Fruit fly (Drosophila melanogaster) Kc167 (cell line): Measurements from ENCODE around the gene CG4456.

ENCODE experiments used
- h ChIP-seq: fragments of >200 bp; optimal IDR thresholded peaks from 3 replicates; lab custom pipeline; 2018; ENCODE audit warnings: missing external identifiers
- insv ChIP-seq: fragments of >200 bp; optimal IDR thresholded peaks from 3 replicates; lab custom pipeline; 2018; ENCODE audit warnings: missing external identifiers
- psq ChIP-seq: fragments of >200 bp; optimal IDR thresholded peaks from 2 replicates; lab custom pipeline; 2017; ENCODE audit warnings: missing external identifiers
- ttk ChIP-seq: sonication (Bioruptor generic); optimal IDR thresholded peaks from 2 replicates; lab custom pipeline; 2017; ENCODE audit warnings: missing external identifiers

DNA sequence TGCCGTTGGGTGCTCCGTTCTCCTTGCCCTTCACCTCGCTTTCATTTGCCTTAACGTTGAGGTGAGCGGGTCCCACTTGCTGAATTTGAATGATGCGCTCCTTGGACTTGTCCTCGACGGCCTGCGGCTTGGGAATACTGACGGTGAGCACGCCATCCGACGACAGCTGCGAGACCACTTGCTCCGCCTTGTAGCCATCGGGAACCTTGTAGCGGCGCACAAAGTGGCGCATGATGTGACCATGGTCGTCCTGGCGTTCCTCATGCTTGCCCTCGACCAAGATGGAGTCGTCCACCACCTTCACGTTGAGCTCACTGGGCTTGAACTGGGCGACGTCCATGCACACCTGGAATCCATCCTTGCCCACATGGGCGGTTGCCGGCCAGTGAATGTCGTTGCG lies 4.1 kb downstream of the CG4456 start:
- TF ChIP-seq psq (lab: Kevin White, UChicago) (no peak), ttk (lab: Kevin White, UChicago) (no peak), insv (lab: Kevin White, UChicago) (no peak), h (lab: Kevin White, UChicago) (no peak)
